Worm (Caenorhabditis elegans): ENCODE measurements around the gene aly-1.

DNA sequence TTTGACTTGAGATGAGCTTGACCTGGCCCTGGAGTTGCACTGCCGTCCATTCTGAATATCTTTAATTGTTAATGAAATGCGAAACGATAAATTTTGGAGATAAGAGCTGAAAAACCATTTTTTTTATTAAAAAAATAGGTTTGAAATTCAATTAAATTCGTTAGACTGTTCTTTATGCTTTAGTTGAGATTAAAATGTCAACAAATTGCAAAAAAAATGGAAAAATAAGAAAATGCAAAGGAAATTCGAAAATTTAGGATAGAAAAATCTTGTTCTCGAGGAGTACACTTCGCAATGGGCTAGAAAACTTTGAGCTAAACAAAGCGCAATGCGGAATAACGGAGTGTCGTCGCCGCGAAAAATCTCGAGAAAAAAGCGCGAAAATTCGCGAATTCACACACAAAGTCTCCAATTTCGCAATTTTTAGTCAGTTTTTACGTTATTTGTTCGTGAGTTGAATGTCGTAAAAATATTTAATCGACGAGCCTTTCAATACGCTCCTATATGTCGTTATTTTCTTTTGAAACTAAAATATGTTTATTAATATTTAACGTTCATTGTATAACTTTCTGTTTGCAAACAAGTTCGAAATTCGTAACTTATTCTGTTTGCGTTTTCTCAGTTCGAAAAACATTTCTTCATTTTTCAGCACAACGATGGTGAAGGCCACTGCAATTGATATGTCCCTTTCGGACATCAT is 38.2 kb downstream of the aly-1 start, which contains the start of the genes rpb-12 and aly-2:
- TF ChIP-seq ceh-83 (GFP tag; optimal IDR thresholded peaks at IDR 0.05) (no peak), ztf-11 (tag; optimal IDR thresholded peaks at IDR 0.05) (no peak), ces-1 (GFP tag; optimal IDR thresholded peaks at IDR 0.05) (no peak), elt-3 (tag; optimal IDR thresholded peaks at IDR 0.05) (no peak)
